Fruit fly (Drosophila melanogaster) ovary, adult (tissue): ENCODE results near the gene CG15912.

Source experiments
- CG17801 ChIP-seq: fragments of 200-800 bp; optimal IDR thresholded peaks from 2 replicates; lab custom pipeline; 2019; ENCODE audit warnings: missing biosample characterization, mild to moderate bottlenecking, missing genetic modification characterization, moderate library complexity; ENCODE audit not compliant: partially characterized antibody

Gene CG15912

DNA sequence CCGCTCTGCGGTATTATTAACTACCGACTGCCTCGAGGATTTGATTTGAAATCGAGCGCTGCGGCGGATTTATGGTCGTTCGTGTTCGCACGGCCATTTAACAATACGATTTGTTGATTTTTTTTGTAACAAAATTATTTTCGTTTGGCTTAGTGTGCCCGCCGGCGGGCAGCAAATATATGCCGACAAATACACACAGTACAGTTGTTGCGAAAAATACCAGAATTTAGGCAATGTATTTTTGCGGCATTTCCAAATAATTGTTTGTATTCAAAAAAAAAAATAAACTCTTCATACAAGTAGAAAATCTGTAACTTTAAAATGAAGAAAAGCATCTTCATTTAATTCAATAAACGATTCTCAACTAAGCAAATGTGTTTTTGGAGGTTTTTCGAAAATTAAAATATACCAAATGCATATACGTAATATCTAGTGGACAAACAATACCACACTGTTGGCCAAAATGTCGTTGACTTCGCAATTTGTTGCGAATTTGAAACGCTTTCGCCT is at the start of gene CG15912, which contains the start of gene Usf:
TSS of gene CG15912 (plus strand) at position 460 of the 510 bp plus-strand sequence.
TSS of gene Usf (minus strand) at position 184 of the 510 bp plus-strand sequence.
- TF ChIP-seq CG17801 (GFP tag; lab: Kevin White, UChicago): no peak

DNA sequence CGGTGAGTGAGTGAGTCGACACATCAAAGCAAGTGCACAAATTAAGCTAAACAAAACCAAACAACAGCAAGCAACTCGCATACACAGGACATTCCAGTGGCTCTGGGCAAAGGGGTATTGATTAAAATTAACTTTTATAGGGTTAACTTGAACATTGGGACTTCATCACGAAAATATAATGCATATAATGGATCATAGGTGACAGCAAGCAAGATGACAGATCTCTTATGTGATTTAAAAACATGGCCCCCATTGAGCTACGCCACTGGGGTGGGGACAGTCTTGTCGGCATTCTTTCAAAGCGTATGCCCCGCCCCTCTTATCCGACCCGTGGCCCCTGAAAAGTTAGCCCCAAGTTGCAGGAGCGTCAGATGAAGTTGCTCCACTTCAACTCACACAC is 45.3 kb upstream of the CG15912 start:
- TF ChIP-seq CG17801 (GFP tag; lab: Kevin White, UChicago): no peak

DNA sequence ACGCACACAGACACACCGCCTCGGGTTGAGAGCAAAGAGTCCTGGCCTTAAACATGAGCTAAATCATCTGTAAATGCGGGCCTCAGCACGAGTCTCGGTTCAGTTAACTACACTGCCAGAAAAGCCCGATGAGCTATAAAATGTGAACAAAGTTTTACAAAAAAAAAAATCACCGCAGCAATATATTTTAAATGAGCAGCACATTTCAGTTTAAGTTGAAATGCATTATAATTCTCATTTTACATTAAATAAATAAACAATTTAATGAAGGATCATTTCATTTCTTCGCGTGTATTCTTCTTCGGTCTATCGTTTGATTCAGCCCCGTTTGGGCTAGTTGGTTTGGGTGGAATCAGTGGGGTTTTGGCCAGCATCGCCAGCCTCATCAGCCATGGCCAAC is 43.6 kb upstream of the CG15912 start:
- TF ChIP-seq CG17801 (GFP tag; lab: Kevin White, UChicago): no peak

DNA sequence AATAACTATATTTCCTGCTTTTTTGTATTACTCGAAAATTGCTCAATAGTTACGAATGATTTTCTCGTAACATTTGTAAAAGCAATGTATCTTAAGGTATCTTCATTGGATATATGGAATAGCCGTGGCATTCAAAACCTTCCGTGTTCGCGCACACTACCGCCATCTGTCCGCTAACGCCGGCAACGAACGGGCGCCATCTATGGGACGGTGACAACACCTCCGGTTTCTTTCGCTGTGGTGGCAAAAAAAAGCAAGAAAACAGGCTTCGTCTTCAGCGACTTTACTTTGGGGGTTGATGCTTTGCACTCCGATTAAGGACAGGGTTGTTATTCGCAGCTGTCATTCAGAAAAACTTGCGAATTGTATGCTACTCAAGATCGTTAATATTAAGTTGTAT is 41.7 kb upstream of the CG15912 start:
- no peak for TF ChIP-seq CG17801 (GFP tag; lab: Kevin White, UChicago)

DNA sequence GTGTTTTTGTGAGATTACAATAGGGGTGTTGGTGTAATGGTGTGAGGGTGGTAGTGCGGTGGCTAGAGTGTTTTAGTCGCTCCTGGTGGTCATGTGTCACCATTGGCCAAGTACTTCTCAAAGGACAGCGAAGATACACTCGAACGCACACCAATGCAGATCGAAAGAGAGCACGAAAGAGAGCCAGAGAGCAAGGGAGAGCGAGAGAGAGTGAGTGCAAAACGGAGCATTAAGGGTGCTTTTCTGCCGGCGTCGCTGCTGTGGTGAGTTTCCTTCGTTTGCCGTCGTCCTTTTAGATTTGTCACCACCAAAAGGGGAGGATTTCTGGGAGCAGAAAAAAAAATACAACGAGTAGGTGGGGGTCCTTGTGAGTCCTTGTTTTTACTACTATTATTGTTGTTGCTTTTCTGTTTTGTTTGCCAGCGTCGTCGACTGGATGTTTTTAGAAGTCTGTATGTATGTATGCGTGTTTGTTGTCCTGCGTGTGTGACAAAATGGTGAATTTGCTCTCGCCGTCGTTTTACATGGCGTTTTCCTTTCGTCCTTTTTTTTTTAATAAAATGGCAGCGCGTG is 40.7 kb upstream of the CG15912 start:
- no peak for TF ChIP-seq CG17801 (GFP tag; lab: Kevin White, UChicago)

DNA sequence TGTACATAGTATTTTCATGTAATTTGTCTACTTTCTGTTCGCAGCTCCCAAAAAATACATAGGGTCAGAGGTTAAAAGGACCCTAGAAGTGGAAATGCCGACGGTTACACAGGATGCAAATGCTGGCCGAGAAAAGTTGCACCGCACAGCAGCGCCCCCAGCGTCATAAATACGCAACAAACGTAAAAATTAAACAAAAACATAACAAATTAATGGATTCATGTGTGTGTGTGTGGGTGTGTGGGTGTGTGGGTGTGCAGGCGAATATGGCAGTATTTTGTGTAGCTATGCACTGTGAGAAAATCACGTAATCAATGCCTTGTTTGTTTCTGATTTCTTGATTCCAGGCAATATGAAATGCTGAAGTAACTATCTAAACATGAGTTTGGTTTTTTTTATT is 37.3 kb upstream of the CG15912 start:
- TF ChIP-seq CG17801 (GFP tag; lab: Kevin White, UChicago): no peak

DNA sequence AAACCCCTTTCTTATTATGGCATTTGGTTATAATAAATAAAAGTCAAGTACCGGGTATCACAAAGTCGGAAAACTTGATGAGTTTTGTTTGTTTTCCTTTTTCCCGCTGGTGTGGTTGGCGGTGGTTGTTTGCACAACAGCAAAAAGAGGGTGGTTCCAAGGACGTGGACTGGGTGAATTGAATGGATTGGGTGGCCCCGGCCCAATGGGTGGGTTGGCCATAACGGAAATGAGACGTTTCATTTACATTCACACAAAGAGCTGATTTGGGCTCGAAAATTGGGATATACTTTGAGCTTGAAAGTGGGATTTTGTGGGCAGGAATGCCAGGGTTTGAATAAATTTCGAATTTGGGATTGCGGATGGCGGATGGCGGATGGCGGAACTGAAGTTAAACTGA is 28.0 kb upstream of the CG15912 start:
- TF ChIP-seq CG17801 (GFP tag; lab: Kevin White, UChicago): no peak

DNA sequence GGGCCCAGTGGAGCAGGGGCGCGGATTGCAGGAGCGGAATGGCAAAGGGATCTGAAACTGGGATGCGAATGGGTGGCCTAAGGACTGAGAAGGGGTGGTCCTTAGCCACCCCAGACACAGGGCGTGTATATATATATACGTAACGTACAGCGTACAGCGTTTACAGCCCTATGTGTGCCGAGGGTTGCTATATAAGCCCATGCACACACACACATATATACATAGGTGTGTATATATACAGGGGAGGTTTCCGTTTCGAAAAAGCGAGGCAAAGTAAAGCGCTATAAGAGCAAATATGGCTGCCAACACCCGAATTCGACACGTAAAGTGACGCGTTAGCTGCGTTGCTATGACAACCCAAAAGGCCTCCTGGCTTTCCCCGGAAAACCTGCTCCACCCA is 22.1 kb upstream of the CG15912 start:
- TF ChIP-seq CG17801 (GFP tag; lab: Kevin White, UChicago): no peak

DNA sequence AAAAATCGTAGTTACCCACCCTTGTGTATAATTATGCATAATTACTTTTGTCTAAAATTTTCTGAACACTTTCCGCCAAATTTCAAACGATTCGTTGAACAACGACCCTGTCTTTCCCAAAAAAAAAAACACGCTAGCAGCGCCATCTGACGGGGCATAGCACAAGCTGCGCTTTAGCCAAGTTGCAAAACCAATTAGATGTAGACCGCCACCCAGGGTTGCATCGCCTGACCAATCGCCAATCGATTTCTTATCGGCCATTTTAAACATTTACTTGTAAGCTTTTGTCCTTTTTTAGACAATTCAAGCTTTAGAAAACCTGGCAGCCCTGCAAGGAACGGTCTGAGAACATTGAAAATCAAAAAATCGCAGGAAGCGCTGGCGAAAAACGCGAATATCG is 19.0 kb upstream of the CG15912 start, which contains the start of gene CG3556:
TSS of gene CG3556 (plus strand) at position 323 of the 400 bp plus-strand sequence.
- TF ChIP-seq CG17801 (GFP tag; lab: Kevin White, UChicago): no peak

DNA sequence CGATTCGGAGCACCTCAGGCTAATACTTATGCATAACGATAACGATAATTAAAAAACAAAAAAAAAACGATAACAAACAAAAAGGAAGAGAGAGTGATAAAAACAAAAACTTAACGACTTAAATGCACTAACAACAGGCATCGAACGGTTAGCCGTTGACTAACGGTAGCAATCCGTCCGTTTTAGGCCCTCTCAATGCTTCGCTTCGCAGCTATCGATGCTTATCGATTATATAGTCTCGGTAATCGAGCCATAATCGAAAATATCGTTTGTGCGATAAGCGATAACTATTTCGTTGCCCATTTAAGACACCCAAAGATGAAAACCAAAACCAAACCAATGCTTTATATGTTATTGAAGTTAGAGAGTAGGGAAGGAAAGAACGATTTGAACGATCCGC is 14.9 kb upstream of the CG15912 start:
- TF ChIP-seq CG17801 (GFP tag; lab: Kevin White, UChicago): no peak

DNA sequence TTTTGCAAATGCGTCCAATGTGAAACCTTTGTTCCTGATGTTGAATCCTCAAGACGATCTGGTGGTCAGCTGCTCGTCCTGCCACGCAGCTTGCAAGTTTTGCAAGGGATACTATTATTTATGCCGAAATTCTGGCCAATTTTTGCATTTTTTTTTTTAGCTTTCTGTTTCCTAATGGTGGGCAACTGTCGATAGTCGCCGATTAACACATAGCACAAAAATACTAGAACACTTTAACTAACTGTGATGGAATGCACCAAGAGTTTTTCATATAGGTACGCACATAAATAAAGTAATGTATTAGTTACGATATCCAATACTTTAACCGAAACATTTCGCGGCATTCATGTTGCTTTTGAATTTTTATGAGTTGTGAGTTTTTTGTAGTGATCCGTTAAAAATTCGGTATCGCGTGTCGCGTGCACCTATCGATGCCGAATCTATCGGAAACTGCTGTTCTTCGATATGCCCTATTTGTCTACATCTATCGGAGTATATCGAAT is 8.4 kb upstream of the CG15912 start, which contains the start of the genes rb and CHOp24:
TSS of gene rb (minus strand) at position 197 of the 503 bp plus-strand sequence.
TSS of gene CHOp24 (plus strand) at position 479 of the 503 bp plus-strand sequence.
- peak; percentile 69 for TF ChIP-seq CG17801 (GFP tag; lab: Kevin White, UChicago)

DNA sequence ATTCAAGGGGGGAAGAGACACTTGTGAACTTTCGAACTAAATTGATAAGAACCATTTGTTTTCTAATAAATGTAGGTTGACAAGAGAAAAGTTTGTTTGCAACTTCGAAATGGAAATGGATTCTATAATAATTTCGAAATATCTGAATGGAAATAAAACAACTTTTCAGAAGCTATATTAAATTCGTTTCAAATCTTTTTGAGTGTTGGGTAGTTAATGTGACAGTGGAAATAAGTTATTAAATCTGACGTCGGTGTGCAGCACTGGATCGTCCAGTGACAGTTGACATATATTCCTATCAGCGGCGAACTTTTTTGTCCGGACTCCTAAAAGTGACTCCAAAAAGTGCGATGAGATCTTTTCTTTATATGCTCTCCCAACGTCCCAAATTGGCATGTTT is 6.5 kb upstream of the CG15912 start, which contains the start of gene CG3568:
TSS of gene CG3568 (plus strand) at position 278 of the 400 bp plus-strand sequence.
- no peak for TF ChIP-seq CG17801 (GFP tag; lab: Kevin White, UChicago)

DNA sequence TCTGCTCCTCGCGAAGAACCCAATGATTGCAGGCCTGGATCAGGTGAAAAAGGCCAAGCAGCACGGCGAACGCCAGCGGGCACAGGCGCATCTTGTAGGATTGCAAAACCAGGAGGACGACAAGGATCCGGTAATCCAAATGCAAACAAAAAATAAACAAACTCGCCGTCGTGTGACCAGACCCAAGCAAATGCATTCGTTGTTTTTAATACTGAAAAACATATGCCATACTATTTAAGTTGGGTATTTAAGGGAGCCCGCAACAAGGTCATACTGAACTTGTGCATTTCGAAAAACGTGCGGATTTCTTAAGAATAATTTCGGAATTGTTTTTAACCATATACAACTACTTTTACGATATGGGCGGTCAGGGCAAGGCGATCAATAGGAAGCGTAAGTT is 2.8 kb downstream of the CG15912 start, which contains the start of the genes CG11436 and CG3527:
TSS of gene CG11436 (minus strand) at position 162 of the 400 bp plus-strand sequence.
TSS of gene CG3527 (plus strand) at position 257 of the 400 bp plus-strand sequence.
- no peak for TF ChIP-seq CG17801 (GFP tag; lab: Kevin White, UChicago)

DNA sequence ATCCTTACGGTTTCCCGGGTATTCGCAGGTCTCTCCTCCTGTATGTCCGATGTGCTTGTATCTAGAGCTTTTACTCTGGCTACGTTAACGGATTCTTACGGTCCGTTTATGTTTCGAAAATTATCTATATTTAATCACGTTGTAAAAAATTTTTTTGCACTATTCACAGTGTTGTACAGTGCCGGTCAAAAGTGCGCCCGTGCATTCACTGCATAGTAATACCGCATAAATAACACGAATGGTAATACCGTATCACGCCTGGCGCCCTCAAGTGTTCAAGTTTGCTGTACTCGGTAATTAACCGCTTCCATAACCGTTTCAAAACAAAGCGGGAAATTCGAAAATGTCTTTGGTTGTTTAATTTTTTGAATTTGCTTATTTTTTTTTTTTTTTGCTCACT is 5.1 kb downstream of the CG15912 start, which contains the start of gene CG11444:
TSS of gene CG11444 (minus strand) at position 400 of the 400 bp plus-strand sequence.
- TF ChIP-seq CG17801 (GFP tag; lab: Kevin White, UChicago): peak; percentile 58

DNA sequence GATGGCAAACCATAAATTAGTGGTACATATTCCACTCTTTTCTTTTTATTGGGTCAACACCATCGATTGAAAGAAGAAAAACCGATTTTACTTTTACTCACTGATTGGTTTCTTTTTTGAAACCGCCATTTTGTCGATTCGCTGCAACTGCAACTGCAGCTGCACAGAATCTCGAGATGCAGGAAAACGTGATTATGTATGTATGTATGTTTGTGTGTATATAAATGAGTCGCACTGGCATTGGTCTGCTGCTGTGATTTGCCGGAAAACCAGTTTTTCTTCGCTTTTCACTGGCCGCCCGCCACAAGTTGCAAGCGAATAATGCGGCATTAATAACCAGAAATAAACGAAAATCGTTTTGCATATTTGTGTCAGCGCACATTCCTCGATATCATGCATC is 5.8 kb downstream of the CG15912 start:
- no peak for TF ChIP-seq CG17801 (GFP tag; lab: Kevin White, UChicago)

DNA sequence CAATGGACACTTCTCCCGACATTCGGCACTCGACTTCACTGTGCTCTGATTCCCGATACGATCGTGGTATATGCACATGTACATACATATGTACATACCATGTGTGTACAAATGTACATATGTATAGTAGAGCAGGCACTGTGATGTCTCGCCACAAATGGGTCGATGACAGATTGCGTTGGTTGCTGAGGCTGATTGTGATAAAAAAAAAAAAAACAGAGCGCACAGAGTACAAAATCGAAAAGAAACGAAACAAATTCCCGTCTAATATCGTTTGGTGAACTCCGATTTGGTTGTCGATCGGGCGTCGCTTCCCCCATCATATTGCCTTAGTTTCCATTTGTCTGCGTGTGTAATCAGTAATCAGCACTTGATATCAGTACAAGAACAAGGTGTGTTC is 7.0 kb downstream of the CG15912 start:
- no peak for TF ChIP-seq CG17801 (GFP tag; lab: Kevin White, UChicago)
